Worm (Caenorhabditis elegans): ENCODE results near the gene dhrs-4.
A peak's percentile ranks its signal among the peaks of the same experiment; 100 is the strongest.

dhrs-4 gene

ce11 chrV:12908614-12909013 lies 13.8 kb upstream of the dhrs-4 start (continued):
- peak; percentile 53 for TF ChIP-seq hlh-11 (tag; optimal IDR thresholded peaks at IDR 0.05)
- no peak for TF ChIP-seq unc-130 (GFP tag; optimal IDR thresholded peaks at IDR 0.05)
- no peak for TF ChIP-seq F10B5.3 (tag; optimal IDR thresholded peaks at IDR 0.05)
- no peak for TF ChIP-seq mxl-3 (GFP tag; optimal IDR thresholded peaks at IDR 0.05)
- no peak for TF ChIP-seq Y5F2A.4 (GFP tag; optimal IDR thresholded peaks at IDR 0.05)
- no peak for TF ChIP-seq pqm-1 (tag; optimal IDR thresholded peaks at IDR 0.05)
- peak; percentile 6 for TF ChIP-seq dve-1 (tag; optimal IDR thresholded peaks at IDR 0.05; ENCODE audit: insufficient read depth)
- TF ChIP-seq daf-19 (GFP tag; conservative IDR thresholded peaks at IDR 0.05), result no peak
- TF ChIP-seq ceh-20 (GFP tag; IDR thresholded peaks at IDR 0.05), result no peak
- TF ChIP-seq ceh-44 (GFP tag; IDR thresholded peaks at IDR 0.05), result no peak
- TF ChIP-seq zip-2 (tag; optimal IDR thresholded peaks at IDR 0.05), result no peak
- no peak for TF ChIP-seq php-3 (GFP tag; IDR thresholded peaks at IDR 0.05)
- no peak for TF ChIP-seq egl-43 (GFP tag; IDR thresholded peaks at IDR 0.05)
- TF ChIP-seq daf-12 (tag; optimal IDR thresholded peaks at IDR 0.05), result no peak
- no peak for TF ChIP-seq sdz-12 (GFP tag; optimal IDR thresholded peaks at IDR 0.05)

DNA sequence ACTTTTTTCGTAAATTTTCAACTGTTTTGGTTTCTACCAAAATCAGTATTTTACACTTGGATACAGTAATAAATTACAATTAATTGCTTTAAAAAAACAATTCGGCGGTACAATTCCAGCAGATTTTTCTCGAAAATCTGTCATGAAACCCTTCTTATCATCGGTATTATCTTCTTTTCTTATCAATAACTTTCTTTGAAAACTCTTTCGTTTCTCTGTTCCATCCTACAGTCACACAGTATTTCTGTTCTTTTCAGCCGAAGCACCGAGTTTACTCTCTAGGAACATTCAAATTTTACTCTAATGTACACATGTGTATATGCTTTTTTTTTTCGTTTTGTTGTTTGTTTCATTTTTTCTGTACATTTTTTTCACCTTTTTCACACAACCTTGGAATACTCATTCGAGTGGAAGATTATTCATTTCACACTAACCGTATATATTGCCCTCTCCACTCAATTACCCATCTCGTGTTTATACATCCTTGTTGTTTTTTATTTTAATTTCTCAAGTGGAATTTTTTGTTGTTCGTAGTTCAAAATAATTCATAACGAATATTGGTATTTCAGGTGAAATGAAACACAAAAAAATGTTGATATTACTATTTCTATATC lies 12.8 kb upstream of the dhrs-4 start, which contains the start of gene nid-1:
TSS of gene nid-1 (plus strand) at position 564 of the 614 bp plus-strand sequence.
- TF ChIP-seq spr-1 (tag; optimal IDR thresholded peaks at IDR 0.05) (no peak), tra-1 (GFP tag; IDR thresholded peaks at IDR 0.05) (no peak), hif-1 (tag; optimal IDR thresholded peaks at IDR 0.05) (no peak), dmd-8 (GFP tag; IDR thresholded peaks at IDR 0.05) (no peak), pqm-1 (tag; optimal IDR thresholded peaks at IDR 0.05) (peak; percentile 51), ama-1 (optimal IDR thresholded peaks at IDR 0.05) (no peak), lir-3 (tag; optimal IDR thresholded peaks at IDR 0.05) (no peak), spr-3 (GFP tag; optimal IDR thresholded peaks at IDR 0.05) (no peak), ceh-82 (tag; optimal IDR thresholded peaks at IDR 0.05) (no peak), madf-9 (GFP tag; conservative IDR thresholded peaks at IDR 0.05) (no peak), nhr-11 (tag; optimal IDR thresholded peaks at IDR 0.05) (no peak), dpl-1 (GFP tag; optimal IDR thresholded peaks at IDR 0.05) (no peak), aly-2 (tag; optimal IDR thresholded peaks at IDR 0.05) (no peak), nhr-77 (tag; optimal IDR thresholded peaks at IDR 0.05) (peak; percentile 16), daf-12 (tag; optimal IDR thresholded peaks at IDR 0.05) (no peak), php-3 (GFP tag; IDR thresholded peaks at IDR 0.05) (peak; percentile 93), lin-38 (GFP tag; IDR thresholded peaks at IDR 0.05) (no peak), nhr-10 (tag; optimal IDR thresholded peaks at IDR 0.05) (no peak), unc-62 (GFP tag; optimal IDR thresholded peaks at IDR 0.05 in 1 of 2) (peak in 1 of 2 experiments; percentile 29), unc-62 (tag; optimal IDR thresholded peaks at IDR 0.05) (no peak), F37D6.2 (tag; optimal IDR thresholded peaks at IDR 0.05) (no peak), lin-15B (tag; optimal IDR thresholded peaks at IDR 0.05) (no peak), nhr-6 (tag; optimal IDR thresholded peaks at IDR 0.05) (no peak), madf-5 (GFP tag; IDR thresholded peaks at IDR 0.05) (no peak), skn-1 (tag; optimal IDR thresholded peaks at IDR 0.05) (no peak), jun-1 (tag; optimal IDR thresholded peaks at IDR 0.05) (no peak), lim-7 (GFP tag; IDR thresholded peaks at IDR 0.05) (no peak), dve-1 (tag; optimal IDR thresholded peaks at IDR 0.05; ENCODE audit: insufficient read depth) (peak; percentile 67), ceh-20 (GFP tag; IDR thresholded peaks at IDR 0.05) (0 out of 2 replicates have a peak, but pooled peaks have one; percentile 41), fkh-10 (GFP tag; optimal IDR thresholded peaks at IDR 0.05) (no peak), dmd-6 (GFP tag; IDR thresholded peaks at IDR 0.05) (peak; percentile 76), daf-16 (GFP tag; optimal IDR thresholded peaks at IDR 0.05) (no peak), daf-16 (tag; optimal IDR thresholded peaks at IDR 0.05) (peak; percentile 96), nhr-28 (tag; optimal IDR thresholded peaks at IDR 0.05) (peak; percentile 51), hlh-11 (tag; optimal IDR thresholded peaks at IDR 0.05) (peak; percentile 64), ctbp-1 (GFP tag; IDR thresholded peaks at IDR 0.05) (no peak), Y75B8A.6 (GFP tag; IDR thresholded peaks at IDR 0.05) (no peak), fos-1 (tag; optimal IDR thresholded peaks at IDR 0.05) (no peak)

Data from whole organism, L4 larva.